Worm (Caenorhabditis elegans): Measurements from ENCODE around the gene pfd-5.

DNA sequence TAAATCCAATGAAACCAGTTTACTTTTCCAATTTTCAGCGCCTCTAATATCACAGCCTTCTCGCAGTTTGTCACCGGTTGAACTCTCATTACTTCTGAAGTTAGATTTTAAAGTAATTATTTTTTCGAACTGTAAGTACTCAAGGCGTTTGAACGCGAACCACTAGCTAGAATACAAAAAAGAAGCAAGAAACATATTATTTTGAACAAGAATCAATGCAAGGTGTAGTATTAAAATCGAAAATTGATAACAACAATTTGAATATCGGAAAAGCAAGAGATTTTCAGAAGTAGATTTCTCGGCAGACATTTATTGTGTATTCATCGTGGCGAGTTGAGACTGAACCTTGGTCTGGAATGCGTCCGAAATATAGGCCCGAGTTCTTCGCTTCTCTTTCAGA is 711 bp downstream of the pfd-5 start, which contains the start of gene exos-9:
- TF ChIP-seq elt-1 (tag; optimal IDR thresholded peaks at IDR 0.05) (no peak), ceh-28 (tag; optimal IDR thresholded peaks at IDR 0.05) (no peak), unc-39 (tag; optimal IDR thresholded peaks at IDR 0.05) (no peak), pha-4 (tag; optimal IDR thresholded peaks at IDR 0.05) (no peak), eor-1 (tag; optimal IDR thresholded peaks at IDR 0.05) (no peak), mml-1 (tag; optimal IDR thresholded peaks at IDR 0.05) (no peak), unc-62 (GFP tag; optimal IDR thresholded peaks at IDR 0.05) (no peak)

Data from whole organism, L3 larva.